Worm (Caenorhabditis elegans) whole organism, late embryonic: ENCODE results near the gene srt-14.

ENCODE experiments used
- C38D4.7 ChIP-seq: fragments of 200-800 bp; sonication (Bioruptor generic); optimal IDR thresholded peaks from 2 replicates; lab custom pipeline; 2018; ENCODE audit warnings: mild to moderate bottlenecking, missing genetic modification characterization, moderate library complexity, missing compliant biosample characterization
- F13H6.1 ChIP-seq: sonication (generic microtip); optimal IDR thresholded peaks from 2 replicates; lab custom pipeline; 2016; ENCODE audit warnings: missing genetic modification characterization, missing compliant biosample characterization
- T23F11.4 ChIP-seq: fragments of 200-800 bp; sonication (Bioruptor generic); optimal IDR thresholded peaks from 2 replicates; lab custom pipeline; 2018; ENCODE audit warnings: mild to moderate bottlenecking, missing genetic modification characterization, missing compliant biosample characterization
- Y22D7AL.16 ChIP-seq: sonication (generic microtip); optimal IDR thresholded peaks from 2 replicates; lab custom pipeline; 2016; ENCODE audit warnings: missing genetic modification characterization, missing compliant biosample characterization
- ama-1 ChIP-seq: fragments of 150-350 bp; optimal IDR thresholded peaks from 2 replicates; lab custom pipeline; 2014
- ceh-14 ChIP-seq: sonication (generic microtip); optimal IDR thresholded peaks from 2 replicates; lab custom pipeline; 2016; ENCODE audit warnings: missing genotype, missing genetic modification characterization, missing compliant biosample characterization
- ceh-18 ChIP-seq: sonication (generic microtip); optimal IDR thresholded peaks from 2 replicates; lab custom pipeline; 2016; ENCODE audit warnings: missing genetic modification characterization, missing compliant biosample characterization
- ceh-2 ChIP-seq: sonication (generic microtip); optimal IDR thresholded peaks from 2 replicates; lab custom pipeline; 2016; ENCODE audit warnings: missing genotype, missing genetic modification characterization, missing compliant biosample characterization
- ceh-34 ChIP-seq: sonication (generic microtip); optimal IDR thresholded peaks from 2 replicates; lab custom pipeline; 2016; ENCODE audit warnings: mild to moderate bottlenecking, missing genetic modification characterization, missing compliant biosample characterization
- ceh-9 ChIP-seq: sonication (generic microtip); optimal IDR thresholded peaks from 2 replicates; lab custom pipeline; 2016; ENCODE audit warnings: mild to moderate bottlenecking, missing genetic modification characterization, inconsistent platforms, missing compliant biosample characterization
- dve-1 ChIP-seq: sonication (generic microtip); optimal IDR thresholded peaks from 2 replicates; lab custom pipeline; 2017; ENCODE audit warnings: antibody characterized with exemption, mild to moderate bottlenecking, missing genetic modification characterization, missing compliant biosample characterization
- elt-4 ChIP-seq: sonication (generic microtip); optimal IDR thresholded peaks from 2 replicates; lab custom pipeline; 2016; ENCODE audit warnings: missing genetic modification characterization, missing compliant biosample characterization
- fkh-6 ChIP-seq: sonication (generic microtip); optimal IDR thresholded peaks from 2 replicates; lab custom pipeline; 2016; ENCODE audit warnings: missing genetic modification characterization, missing compliant biosample characterization
- hlh-13 ChIP-seq: fragments of 200-800 bp; sonication (Bioruptor generic); optimal IDR thresholded peaks from 2 replicates; lab custom pipeline; 2018; ENCODE audit warnings: mild to moderate bottlenecking, missing genetic modification characterization, missing compliant biosample characterization
- hlh-15 ChIP-seq: sonication (generic microtip); optimal IDR thresholded peaks from 2 replicates; lab custom pipeline; 2016; ENCODE audit warnings: missing genetic modification characterization, missing compliant biosample characterization
- hlh-30 ChIP-seq: sonication (generic microtip); optimal IDR thresholded peaks from 2 replicates; lab custom pipeline; 2017; ENCODE audit warnings: antibody characterized with exemption, missing genetic modification characterization, missing compliant biosample characterization; ENCODE audit not compliant: insufficient read depth
- madf-2 ChIP-seq: sonication (generic microtip); optimal IDR thresholded peaks from 2 replicates; lab custom pipeline; 2017; ENCODE audit warnings: missing genetic modification characterization, missing compliant biosample characterization
- mec-3 ChIP-seq: sonication (generic microtip); optimal IDR thresholded peaks from 2 replicates; lab custom pipeline; 2016; ENCODE audit warnings: borderline replicate concordance, missing genetic modification characterization, missing compliant biosample characterization
- nfya-1 ChIP-seq: sonication (generic microtip); optimal IDR thresholded peaks from 2 replicates; lab custom pipeline; 2017; ENCODE audit warnings: missing genetic modification characterization, mild to moderate bottlenecking, missing compliant biosample characterization, antibody characterized with exemption, moderate library complexity
- nhr-11 ChIP-seq: fragments of 150-350 bp; optimal IDR thresholded peaks from 2 replicates; lab custom pipeline; 2014; ENCODE audit warnings: missing biosample characterization, missing genetic modification characterization
- nhr-232 ChIP-seq: sonication (generic microtip); optimal IDR thresholded peaks from 2 replicates; lab custom pipeline; 2016; ENCODE audit warnings: missing genetic modification characterization, missing compliant biosample characterization
- odd-2 ChIP-seq: sonication (generic microtip); optimal IDR thresholded peaks from 2 replicates; lab custom pipeline; 2017; ENCODE audit warnings: antibody characterized with exemption, mild to moderate bottlenecking, missing genetic modification characterization, missing compliant biosample characterization
- pag-3 ChIP-seq: sonication (generic microtip); optimal IDR thresholded peaks from 2 replicates; lab custom pipeline; 2016; ENCODE audit warnings: missing compliant biosample characterization, missing genetic modification characterization, borderline replicate concordance
- pat-9 ChIP-seq: fragments of 200-800 bp; sonication (Bioruptor generic); optimal IDR thresholded peaks from 2 replicates; lab custom pipeline; 2018; ENCODE audit warnings: mild to moderate bottlenecking, missing genetic modification characterization, moderate library complexity, missing compliant biosample characterization
- pax-1 ChIP-seq: fragments of 150-350 bp; optimal IDR thresholded peaks from 2 replicates; lab custom pipeline; 2014; ENCODE audit warnings: missing biosample characterization, missing genetic modification characterization
- pros-1 ChIP-seq: fragments of 150-350 bp; optimal IDR thresholded peaks from 2 replicates; lab custom pipeline; 2014; ENCODE audit warnings: missing biosample characterization, missing genetic modification reagents, missing genetic modification characterization
- ref-2 ChIP-seq: sonication (generic microtip); optimal IDR thresholded peaks from 2 replicates; lab custom pipeline; 2016; ENCODE audit warnings: missing genetic modification characterization, missing compliant biosample characterization
- rnt-1 ChIP-seq: sonication (generic microtip); optimal IDR thresholded peaks from 2 replicates; lab custom pipeline; 2016; ENCODE audit warnings: missing genetic modification characterization, missing compliant biosample characterization
- sdc-2 ChIP-seq: sonication (generic microtip); optimal IDR thresholded peaks from 2 replicates; lab custom pipeline; 2016; ENCODE audit warnings: missing genotype, missing genetic modification characterization, missing compliant biosample characterization
- sox-2 ChIP-seq: fragments of 200-800 bp; sonication (Bioruptor generic); IDR thresholded peaks from 2 replicates; pipeline ENCODE4 v1.3.6; 2022; ENCODE audit warnings: missing genetic modification reagents, missing genetic modification characterization, missing compliant biosample characterization
- sox-4 ChIP-seq: sonication (generic microtip); optimal IDR thresholded peaks from 2 replicates; lab custom pipeline; 2017; ENCODE audit warnings: mild to moderate bottlenecking, missing genetic modification characterization, inconsistent platforms, missing compliant biosample characterization
- syd-9 ChIP-seq: sonication (generic microtip); optimal IDR thresholded peaks from 2 replicates; lab custom pipeline; 2016; ENCODE audit warnings: mild to moderate bottlenecking, missing genetic modification characterization, moderate library complexity, missing compliant biosample characterization
- tbx-2 ChIP-seq: sonication (generic microtip); optimal IDR thresholded peaks from 2 replicates; lab custom pipeline; 2016; ENCODE audit warnings: missing genetic modification characterization, missing compliant biosample characterization
- ttx-3 ChIP-seq: sonication (generic microtip); optimal IDR thresholded peaks from 2 replicates; lab custom pipeline; 2016; ENCODE audit warnings: missing genetic modification reagents, missing genetic modification characterization, missing compliant biosample characterization
- unc-86 ChIP-seq: sonication (generic microtip); optimal IDR thresholded peaks from 2 replicates; lab custom pipeline; 2016; ENCODE audit warnings: missing genetic modification characterization, missing compliant biosample characterization
- zip-5 ChIP-seq: sonication (generic microtip); optimal IDR thresholded peaks from 2 replicates; lab custom pipeline; 2016; ENCODE audit warnings: missing genetic modification characterization, missing compliant biosample characterization
- ztf-16 ChIP-seq: sonication (generic microtip); optimal IDR thresholded peaks from 2 replicates; lab custom pipeline; 2017; ENCODE audit warnings: missing genetic modification characterization, missing compliant biosample characterization

Gene srt-14

DNA sequence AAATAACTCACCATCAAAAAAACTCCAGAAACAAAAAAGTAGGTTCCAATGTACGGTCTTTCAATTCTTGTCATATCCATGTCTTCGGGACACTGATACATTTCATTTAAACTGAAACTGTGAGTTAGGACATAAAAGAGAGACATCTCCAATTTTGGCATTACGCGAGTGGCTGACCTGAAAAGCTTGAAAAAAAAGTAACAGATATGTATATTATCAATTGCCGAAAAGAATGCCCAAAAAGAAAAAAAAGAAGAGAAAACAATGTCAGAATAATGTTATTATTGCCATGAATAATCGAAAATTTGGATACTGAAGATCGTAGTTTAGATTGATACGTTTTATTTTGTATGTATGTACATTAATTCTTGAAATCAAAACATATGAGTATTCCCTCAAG is at the start of gene srt-14:
Gene srt-14, minus strand, starts transcription at position 101 of the 400 bp plus-strand sequence.
- TF ChIP-seq unc-86 (tag; lab: Kevin White, UChicago) = no peak
- TF ChIP-seq C38D4.7 (GFP tag; lab: Kevin White, UChicago) = no peak

- TF ChIP-seq fkh-6 (tag; lab: Kevin White, UChicago) (no peak), T23F11.4 (GFP tag; lab: Kevin White, UChicago) (no peak), hlh-13 (GFP tag; lab: Kevin White, UChicago) (no peak), pros-1 (no peak), pat-9 (tag; lab: Kevin White, UChicago) (no peak)
Measured at ce11 chrV:4304240-4304639, 47.9 kb upstream of the srt-14 start.

ce11 chrV:4303793-4304192 is 47.4 kb upstream of the srt-14 start:
- TF ChIP-seq hlh-15 (tag; lab: Kevin White, UChicago) (no peak), pag-3 (no peak), hlh-13 (GFP tag; lab: Kevin White, UChicago) (no peak), nhr-232 (tag; lab: Kevin White, UChicago) (no peak), Y22D7AL.16 (no peak), ttx-3 (no peak), ama-1 (no peak), rnt-1 (tag; lab: Kevin White, UChicago) (no peak), ceh-34 (tag; lab: Kevin White, UChicago) (no peak), dve-1 (tag; lab: Kevin White, UChicago) (no peak), F13H6.1 (tag; lab: Kevin White, UChicago) (no peak), sox-4 (tag; lab: Kevin White, UChicago) (no peak), mec-3 (tag; lab: Kevin White, UChicago) (no peak), ceh-18 (tag; lab: Kevin White, UChicago) (no peak)

ce11 chrV:4302842-4303241 is 46.5 kb upstream of the srt-14 start:
- TF ChIP-seq hlh-15 (tag; lab: Kevin White, UChicago) (no peak), ceh-14 (tag; lab: Kevin White, UChicago) (no peak), syd-9 (no peak), elt-4 (tag; lab: Kevin White, UChicago) (no peak), ceh-2 (tag; lab: Kevin White, UChicago) (no peak), madf-2 (tag; lab: Kevin White, UChicago) (no peak), ref-2 (tag; lab: Kevin White, UChicago) (no peak), odd-2 (no peak), sdc-2 (tag; lab: Kevin White, UChicago) (no peak), hlh-30 (tag; lab: Kevin White, UChicago) (no peak), tbx-2 (tag; lab: Kevin White, UChicago) (no peak), nhr-232 (tag; lab: Kevin White, UChicago) (no peak), hlh-13 (GFP tag; lab: Kevin White, UChicago) (no peak), ztf-16 (no peak), ceh-9 (tag; lab: Kevin White, UChicago) (no peak)

DNA sequence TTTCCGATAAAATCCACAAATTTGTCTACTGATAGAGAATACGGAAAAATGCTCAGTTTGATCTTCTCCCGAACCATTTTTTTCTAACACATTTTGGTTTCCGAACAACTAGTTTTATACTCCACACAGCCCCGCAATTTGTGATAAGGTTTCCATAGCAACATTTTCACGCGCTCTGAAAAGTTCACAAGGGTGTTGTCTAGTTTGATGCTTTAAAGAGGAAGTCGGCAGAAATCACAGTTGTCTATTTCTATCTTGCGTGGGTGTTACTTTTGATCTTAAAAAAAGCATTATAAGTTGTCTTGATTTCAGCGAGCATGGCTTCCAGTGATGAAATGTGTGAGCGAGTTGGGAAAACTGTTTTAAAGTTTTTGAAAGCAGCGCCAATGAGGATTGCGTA is 43.4 kb upstream of the srt-14 start, which contains the start of gene ZC132.3:
Gene ZC132.3, minus strand, starts transcription at position 101 of the 400 bp plus-strand sequence.
- TF ChIP-seq nfya-1 (tag; lab: Kevin White, UChicago) (no peak), ref-2 (tag; lab: Kevin White, UChicago) (no peak), nhr-11 (no peak), C38D4.7 (GFP tag; lab: Kevin White, UChicago) (no peak), sdc-2 (tag; lab: Kevin White, UChicago) (no peak), sox-2 (GFP tag; lab: Robert Waterston, UW) (no peak), zip-5 (tag; lab: Kevin White, UChicago) (no peak), pax-1 (tag; lab: Kevin White, UChicago) (no peak), fkh-6 (tag; lab: Kevin White, UChicago) (no peak), ceh-2 (tag; lab: Kevin White, UChicago) (no peak), pag-3 (no peak)
